Fruit fly (Drosophila melanogaster) whole organism, embryonic: ENCODE measurements around the gene CG3556.

ENCODE experiments used
- Awh ChIP-seq: fragments of 200-800 bp; sonication (Bioruptor generic); IDR thresholded peaks from 2 replicates; pipeline ENCODE4, ENCODE4 v1.3.6; 2022; ENCODE audit warnings: missing biosample characterization, missing genetic modification characterization
- Blimp-1 ChIP-seq: fragments of 200-800 bp; sonication (Bioruptor generic); optimal IDR thresholded peaks from 3 replicates; lab custom pipeline; 2018; ENCODE audit warnings: missing biosample characterization, missing genetic modification characterization, mild to moderate bottlenecking, moderate library complexity, missing genetic modification reagents
- C15 ChIP-seq: fragments of 200-800 bp; sonication (Bioruptor generic); IDR thresholded peaks from 3 replicates; pipeline ENCODE4 v1.3.6; 2022; ENCODE audit warnings: missing biosample characterization, missing genetic modification characterization
- CG10267 ChIP-seq: fragments of 200-800 bp; sonication (Bioruptor generic); optimal IDR thresholded peaks from 2 replicates; lab custom pipeline; 2018; ENCODE audit warnings: missing biosample characterization, mild to moderate bottlenecking, missing genetic modification characterization, moderate library complexity
- CG10565 ChIP-seq: fragments of 200-800 bp; sonication (Bioruptor generic); optimal IDR thresholded peaks from 3 replicates; lab custom pipeline; 2016; ENCODE audit warnings: missing biosample characterization, mild to moderate bottlenecking, missing genetic modification characterization
- CG10654 ChIP-seq: fragments of 200-800 bp; sonication (Bioruptor generic); optimal IDR thresholded peaks from 2 replicates; lab custom pipeline; 2016; ENCODE audit warnings: missing biosample characterization, missing genetic modification characterization
- CG10979 ChIP-seq: fragments of 200-800 bp; sonication (Bioruptor generic); optimal IDR thresholded peaks from 2 replicates; lab custom pipeline; 2018; ENCODE audit warnings: missing biosample characterization, mild to moderate bottlenecking, missing genetic modification characterization, moderate library complexity
- CG11093 ChIP-seq: fragments of 200-800 bp; sonication (Bioruptor generic); IDR thresholded peaks from 3 replicates; pipeline ENCODE4 v1.3.6; 2022; ENCODE audit warnings: missing biosample characterization, missing genetic modification characterization
- CG12391 ChIP-seq: fragments of 200-800 bp; sonication (Bioruptor generic); optimal IDR thresholded peaks from 3 replicates; lab custom pipeline; 2018; ENCODE audit warnings: missing biosample characterization, mild to moderate bottlenecking, missing genetic modification characterization, moderate library complexity
- CG12942 ChIP-seq: fragments of 200-800 bp; sonication (Bioruptor generic); optimal IDR thresholded peaks from 3 replicates; lab custom pipeline; 2016; ENCODE audit warnings: missing biosample characterization, missing genetic modification characterization
- CG16815 ChIP-seq: fragments of 200-800 bp; sonication (Bioruptor generic); optimal IDR thresholded peaks from 3 replicates; lab custom pipeline; 2017; ENCODE audit warnings: missing biosample characterization, mild to moderate bottlenecking, missing genetic modification characterization
- CG17361 ChIP-seq: fragments of 200-800 bp; sonication (Bioruptor generic); IDR thresholded peaks from 3 replicates; pipeline ENCODE4 v1.3.6; 2022; ENCODE audit warnings: missing biosample characterization, missing genetic modification characterization
- CG17385 ChIP-seq: fragments of 200-800 bp; sonication (Bioruptor generic); optimal IDR thresholded peaks from 3 replicates; lab custom pipeline; 2018; ENCODE audit warnings: missing biosample characterization, mild to moderate bottlenecking, missing genetic modification characterization
- CG30431 ChIP-seq: fragments of 200-800 bp; sonication (Bioruptor generic); optimal IDR thresholded peaks from 2 replicates; lab custom pipeline; 2017; ENCODE audit warnings: missing biosample characterization, missing genetic modification characterization
- CG31224 ChIP-seq: fragments of 200-800 bp; sonication (Bioruptor generic); IDR thresholded peaks from 2 replicates; pipeline ENCODE4 v1.3.6; 2022; ENCODE audit warnings: missing biosample characterization, missing genetic modification characterization
- CG32532 ChIP-seq: fragments of 200-800 bp; sonication (Bioruptor generic); IDR thresholded peaks from 2 replicates; pipeline ENCODE4 v1.3.6; 2022; ENCODE audit warnings: missing biosample characterization, missing genetic modification characterization
- CG32772 ChIP-seq: fragments of 200-800 bp; sonication (Bioruptor generic); IDR thresholded peaks from 2 replicates; pipeline ENCODE4 v1.3.6; 2022; ENCODE audit warnings: missing biosample characterization, missing genetic modification characterization
- CG6272 ChIP-seq: fragments of 200-800 bp; sonication (Bioruptor generic); IDR thresholded peaks from 2 replicates; pipeline ENCODE4 v1.3.6; 2022; ENCODE audit warnings: missing biosample characterization, missing genetic modification characterization
- CG7556 ChIP-seq: fragments of 200-800 bp; sonication (Bioruptor generic); optimal IDR thresholded peaks from 2 replicates; lab custom pipeline; 2017; ENCODE audit warnings: missing biosample characterization, mild to moderate bottlenecking, missing genetic modification characterization
- CG7786 ChIP-seq: fragments of 200-800 bp; sonication (Bioruptor generic); optimal IDR thresholded peaks from 2 replicates; lab custom pipeline; 2016; ENCODE audit warnings: missing biosample characterization, missing genetic modification characterization
- CG7839 ChIP-seq: fragments of 200-800 bp; sonication (Bioruptor generic); optimal IDR thresholded peaks from 3 replicates; lab custom pipeline; 2018; ENCODE audit warnings: missing biosample characterization, mild to moderate bottlenecking, missing genetic modification characterization, moderate library complexity
- CG8290 ChIP-seq, 3 experiments: fragments of 200-800 bp; sonication (Bioruptor generic); optimal IDR thresholded peaks; 2 replicates each; lab custom pipeline; 2016 to 2019; ENCODE audit warnings: missing biosample characterization in 3 of 3, missing genetic modification characterization in 3 of 3, mild to moderate bottlenecking in 2 of 3, moderate library complexity in 1 of 3
- CG8924 ChIP-seq: fragments of 200-800 bp; optimal IDR thresholded peaks from 3 replicates; lab custom pipeline; 2019; ENCODE audit warnings: missing biosample characterization, mild to moderate bottlenecking, missing genetic modification characterization, moderate library complexity
- CG8944 ChIP-seq: fragments of 200-800 bp; sonication (Bioruptor generic); optimal IDR thresholded peaks from 3 replicates; lab custom pipeline; 2016; ENCODE audit warnings: missing biosample characterization, missing genetic modification characterization
- Ets65A ChIP-seq: fragments of 200-800 bp; sonication (Bioruptor generic); peaks from one replicate; lab custom pipeline; 2016; ENCODE audit warnings: missing biosample characterization, missing genetic modification characterization
- Hmr ChIP-seq: fragments of 200-800 bp; sonication (Bioruptor generic); optimal IDR thresholded peaks from 3 replicates; lab custom pipeline; 2017; ENCODE audit warnings: mild to moderate bottlenecking, missing biosample characterization, missing genetic modification reagents, missing genetic modification characterization
- Mad ChIP-seq: fragments of 200-800 bp; sonication (Bioruptor generic); optimal IDR thresholded peaks from 2 replicates; lab custom pipeline; 2016; ENCODE audit warnings: missing biosample characterization, missing genetic modification characterization
- NFAT ChIP-seq: fragments of 200-800 bp; sonication (Bioruptor generic); IDR thresholded peaks from 2 replicates; pipeline ENCODE4 v1.3.6; 2022; ENCODE audit warnings: missing biosample characterization, missing genetic modification characterization
- Optix ChIP-seq: fragments of 200-800 bp; sonication (Bioruptor generic); IDR thresholded peaks from 3 replicates; pipeline ENCODE4 v1.3.6; 2022; ENCODE audit warnings: missing biosample characterization, missing genetic modification characterization
- PHDP ChIP-seq: fragments of 200-800 bp; sonication (Bioruptor generic); optimal IDR thresholded peaks from 3 replicates; lab custom pipeline; 2018; ENCODE audit warnings: missing biosample characterization, mild to moderate bottlenecking, missing genetic modification characterization, moderate library complexity
- Sox100B ChIP-seq: fragments of 200-800 bp; sonication (Bioruptor generic); optimal IDR thresholded peaks from 3 replicates; lab custom pipeline; 2018; ENCODE audit warnings: missing biosample characterization, mild to moderate bottlenecking, missing genetic modification characterization
- Sox102F ChIP-seq: fragments of 200-800 bp; sonication (Bioruptor generic); optimal IDR thresholded peaks from 2 replicates; lab custom pipeline; 2018; ENCODE audit warnings: missing biosample characterization, mild to moderate bottlenecking, missing genetic modification characterization, moderate library complexity
- chn ChIP-seq: fragments of 200-800 bp; sonication (Bioruptor generic); optimal IDR thresholded peaks from 2 replicates; lab custom pipeline; 2016; ENCODE audit warnings: missing biosample characterization, missing genetic modification characterization
- cwo ChIP-seq: fragments of 200-800 bp; sonication (Bioruptor generic); optimal IDR thresholded peaks from 3 replicates; lab custom pipeline; 2017; ENCODE audit warnings: missing biosample characterization, missing genetic modification characterization, mild to moderate bottlenecking, moderate library complexity, missing genetic modification reagents
- gem ChIP-seq: fragments of 200-800 bp; sonication (Bioruptor generic); optimal IDR thresholded peaks from 2 replicates; lab custom pipeline; 2019; ENCODE audit warnings: missing biosample characterization, mild to moderate bottlenecking, missing genetic modification characterization, moderate library complexity
- hbn ChIP-seq: fragments of 200-800 bp; sonication (Bioruptor generic); IDR thresholded peaks from 2 replicates; pipeline ENCODE4 v1.3.6; 2022; ENCODE audit warnings: missing biosample characterization, missing genetic modification characterization; ENCODE audit not compliant: partially characterized antibody
- ind ChIP-seq: fragments of 200-800 bp; sonication (Bioruptor generic); optimal IDR thresholded peaks from 3 replicates; lab custom pipeline; 2016; ENCODE audit warnings: missing biosample characterization, missing genetic modification characterization
- jumu ChIP-seq: fragments of 200-800 bp; sonication (Bioruptor generic); optimal IDR thresholded peaks from 3 replicates; lab custom pipeline; 2016; ENCODE audit warnings: missing biosample characterization, missing genetic modification characterization
- lab ChIP-seq: fragments of 200-800 bp; sonication (Bioruptor generic); optimal IDR thresholded peaks from 3 replicates; lab custom pipeline; 2017; ENCODE audit warnings: missing biosample characterization, missing genetic modification characterization, mild to moderate bottlenecking, moderate library complexity, missing genetic modification reagents
- lov ChIP-seq, 2 experiments: fragments of 200-800 bp in 1 of 2; fragments of >200 bp in 1 of 2; sonication (Bioruptor generic) in 1 of 2; IDR thresholded peaks in 1 of 2; optimal IDR thresholded peaks in 1 of 2; 2 replicates in 1 of 2; 3 replicates in 1 of 2; pipeline versions ENCODE4 v1.3.6 to Lab custom; 2017 to 2022; ENCODE audit warnings: missing biosample characterization in 1 of 2, missing genetic modification characterization in 1 of 2
- nerfin-1 ChIP-seq: fragments of 200-800 bp; sonication (Bioruptor generic); optimal IDR thresholded peaks from 3 replicates; lab custom pipeline; 2019; ENCODE audit warnings: missing biosample characterization, mild to moderate bottlenecking, missing genetic modification characterization, moderate library complexity
- row ChIP-seq: fragments of 200-800 bp; sonication (Bioruptor generic); IDR thresholded peaks from 3 replicates; pipeline ENCODE4 v1.3.6; 2022; ENCODE audit warnings: missing biosample characterization, missing genetic modification characterization
- slbo ChIP-seq: fragments of 200-800 bp; sonication (Bioruptor generic); IDR thresholded peaks from 2 replicates; pipeline ENCODE4 v1.3.6; 2022; ENCODE audit warnings: missing biosample characterization, missing genetic modification characterization
- so ChIP-seq: fragments of 200-800 bp; sonication (Bioruptor generic); IDR thresholded peaks from 3 replicates; pipeline ENCODE4 v1.3.6; 2022; ENCODE audit warnings: missing biosample characterization, missing genetic modification characterization
- tgo ChIP-seq: fragments of 200-800 bp; sonication (Bioruptor generic); IDR thresholded peaks from 3 replicates; pipeline ENCODE4 v1.3.6; 2022; ENCODE audit warnings: missing biosample characterization, missing genetic modification characterization
- tin ChIP-seq: fragments of 200-800 bp; sonication (Bioruptor generic); optimal IDR thresholded peaks from 3 replicates; lab custom pipeline; 2016; ENCODE audit warnings: missing biosample characterization, missing genetic modification characterization
- twi ChIP-seq: fragments of 200-800 bp; optimal IDR thresholded peaks from 2 replicates; lab custom pipeline; 2019; ENCODE audit warnings: missing biosample characterization, mild to moderate bottlenecking, missing genetic modification characterization, moderate library complexity
- unpg ChIP-seq: fragments of 200-800 bp; sonication (Bioruptor generic); optimal IDR thresholded peaks from 3 replicates; lab custom pipeline; 2018; ENCODE audit warnings: missing biosample characterization, mild to moderate bottlenecking, missing genetic modification characterization, moderate library complexity
- zen ChIP-seq: fragments of 200-800 bp; sonication (Bioruptor generic); optimal IDR thresholded peaks from 3 replicates; lab custom pipeline; 2018; ENCODE audit warnings: missing biosample characterization, mild to moderate bottlenecking, missing genetic modification characterization, moderate library complexity

Gene CG3556

dm6 chrX:4498234-4498633 lies 31.8 kb upstream of the CG3556 start (continued):
- TF ChIP-seq unpg (GFP tag; lab: Kevin White, UChicago), result peak; percentile 44
- TF ChIP-seq hbn (GFP tag; lab: Robert Waterston, UW), result no peak
- TF ChIP-seq CG10654 (GFP tag; lab: Kevin White, UChicago), result peak; percentile 13
- no peak for TF ChIP-seq Hmr (GFP tag; lab: Kevin White, UChicago)
- TF ChIP-seq tin (GFP tag; lab: Kevin White, UChicago), result peak; percentile 48
- no peak for TF ChIP-seq NFAT (GFP tag; lab: Robert Waterston, UW)
- peak; percentile 13 for TF ChIP-seq CG7556
- peak; percentile 78 for TF ChIP-seq Ets65A
- no peak for TF ChIP-seq CG8290 (GFP tag; optimal IDR thresholded peaks at IDR 0.05; lab: Kevin White, UChicago)
- peak in 1 of 2 experiments; percentile 17 for TF ChIP-seq CG8290 (tag; optimal IDR thresholded peaks at IDR 0.05; lab: Kevin White, UChicago)
- TF ChIP-seq nerfin-1 (tag; lab: Kevin White, UChicago), result peak; percentile 49
- peak; percentile 63 for TF ChIP-seq gem (tag; lab: Kevin White, UChicago)
- no peak for TF ChIP-seq CG10565
- TF ChIP-seq CG32772 (GFP tag; lab: Robert Waterston, UW), result 0 out of 2 replicates have a peak, but pooled peaks have one; percentile 35
- no peak for TF ChIP-seq CG31224 (GFP tag; lab: Robert Waterston, UW)
- peak; percentile 54 for TF ChIP-seq Blimp-1
- peak; percentile 46 for TF ChIP-seq Sox102F (GFP tag; lab: Kevin White, UChicago)
- TF ChIP-seq PHDP (tag; lab: Kevin White, UChicago), result peak; percentile 6
- TF ChIP-seq Awh (GFP tag; lab: Robert Waterston, UW), result peak; percentile 59; the same call in 1 of the 2 replicates
- peak; percentile 7 for TF ChIP-seq CG16815
- peak; percentile 70; the same call in 2 of the 3 replicates for TF ChIP-seq row (GFP tag; lab: Robert Waterston, UW)
- TF ChIP-seq Mad, result no peak
- TF ChIP-seq slbo, result peak; percentile 34; the same call in 1 of the 2 replicates
- peak; percentile 41 for TF ChIP-seq CG7839 (tag; lab: Kevin White, UChicago)
- TF ChIP-seq lab (GFP tag; lab: Kevin White, UChicago), result peak; percentile 12
- peak; percentile 18 for TF ChIP-seq zen (tag; lab: Kevin White, UChicago)
- peak; percentile 12 for TF ChIP-seq CG8924
- TF ChIP-seq twi (tag; lab: Kevin White, UChicago), result no peak
- peak; percentile 49; the same call in 1 of the 3 replicates for TF ChIP-seq Optix
- TF ChIP-seq CG12391, result peak; percentile 45
- TF ChIP-seq cwo (GFP tag; lab: Kevin White, UChicago), result no peak
- no peak for TF ChIP-seq CG12942
- TF ChIP-seq CG8944, result peak; percentile 29
- peak; percentile 6 for TF ChIP-seq Sox100B
- TF ChIP-seq CG32532 (GFP tag; lab: Robert Waterston, UW), result peak; percentile 16; the same call in 1 of the 2 replicates
- peak; percentile 36 for TF ChIP-seq CG10267 (tag; lab: Kevin White, UChicago)
- 0 out of 3 replicates have a peak, but pooled peaks have one; percentile 22 for TF ChIP-seq CG11093
- TF ChIP-seq ind, result peak; percentile 35
- TF ChIP-seq C15 (GFP tag; lab: Robert Waterston, UW), result no peak
- TF ChIP-seq so, result no peak
- TF ChIP-seq CG30431, result peak; percentile 2
- peak; percentile 65 for TF ChIP-seq CG10979
- 0 out of 2 replicates have a peak, but pooled peaks have one; percentile 4 for TF ChIP-seq CG6272 (GFP tag; lab: Robert Waterston, UW)
- no peak for TF ChIP-seq lov (optimal IDR thresholded peaks at IDR 0.05; lab: Kevin White, UChicago)
- 0 out of 3 replicates have a peak, but pooled peaks have one; percentile 43 for TF ChIP-seq lov (GFP tag; IDR thresholded peaks at IDR 0.05; lab: Robert Waterston, UW)
- peak; percentile 1 for TF ChIP-seq chn (GFP tag; lab: Kevin White, UChicago)
- peak; percentile 38; the same call in 1 of the 3 replicates for TF ChIP-seq CG17361 (GFP tag; lab: Robert Waterston, UW)
- TF ChIP-seq tgo, result 0 out of 3 replicates have a peak, but pooled peaks have one; percentile 29
- TF ChIP-seq CG17385, result peak; percentile 21
- peak; percentile 29 for TF ChIP-seq jumu (GFP tag; lab: Kevin White, UChicago)
- TF ChIP-seq CG7786, result peak; percentile 4
